Fruit fly (Drosophila melanogaster) S2 (cell line): ENCODE results near the gene NKCC.

Source experiments
- CG8478 ChIP-seq: fragments of >200 bp; optimal IDR thresholded peaks from 2 replicates; lab custom pipeline; 2018
- CTCF ChIP-seq, 2 experiments: fragments of >200 bp; optimal IDR thresholded peaks; 2 replicates each; lab custom pipeline; 2018

- TF ChIP-seq CTCF (optimal IDR thresholded peaks at IDR 0.05; lab: Kevin White, UChicago) (peak; percentile 2 to 4), CG8478 (lab: Kevin White, UChicago) (no peak)
Measured at dm6 chr3R:5550452-5550851, 48.0 kb upstream of the NKCC start.
